Fruit fly (Drosophila melanogaster) whole organism, embryonic: ENCODE data around the gene sinu.
A peak's percentile ranks its signal among the peaks of the same experiment; 100 is the strongest.

ENCODE experiments used
- ATbp ChIP-seq: fragments of 200-800 bp; sonication (Bioruptor generic); optimal IDR thresholded peaks from 2 replicates; lab custom pipeline; 2017; ENCODE audit warnings: missing biosample characterization, mild to moderate bottlenecking, missing genetic modification characterization, missing genetic modification reagents
- Abd-B ChIP-seq: fragments of 200-800 bp; sonication (Bioruptor generic); optimal IDR thresholded peaks from 2 replicates; lab custom pipeline; 2018; ENCODE audit warnings: missing biosample characterization, mild to moderate bottlenecking, missing genetic modification characterization, moderate library complexity
- Antp ChIP-seq: fragments of 200-800 bp; sonication (Bioruptor generic); optimal IDR thresholded peaks from 3 replicates; lab custom pipeline; 2016; ENCODE audit warnings: missing biosample characterization, missing genetic modification characterization
- BEAF-32 ChIP-seq: fragments of 200-800 bp; sonication (Bioruptor generic); optimal IDR thresholded peaks from 3 replicates; lab custom pipeline; 2017; ENCODE audit warnings: missing biosample characterization, missing genetic modification characterization, mild to moderate bottlenecking, moderate library complexity, missing genetic modification reagents
- CG1024 ChIP-seq: fragments of 200-800 bp; sonication (Bioruptor generic); IDR thresholded peaks from 2 replicates; pipeline ENCODE4 v1.3.6; 2022; ENCODE audit warnings: missing biosample characterization, missing genetic modification characterization
- CG11085 ChIP-seq: fragments of 200-800 bp; sonication (Bioruptor generic); IDR thresholded peaks from 2 replicates; pipeline ENCODE4 v1.3.6; 2022; ENCODE audit warnings: missing biosample characterization, missing genetic modification characterization
- CG11696 ChIP-seq: fragments of 200-800 bp; sonication (Bioruptor generic); IDR thresholded peaks from 2 replicates; pipeline ENCODE4 v1.3.6; 2022; ENCODE audit warnings: missing biosample characterization, missing genetic modification characterization
- CG14710 ChIP-seq: fragments of 200-800 bp; sonication (Bioruptor generic); optimal IDR thresholded peaks from 3 replicates; lab custom pipeline; 2019; ENCODE audit warnings: missing biosample characterization, mild to moderate bottlenecking, missing genetic modification characterization, moderate library complexity
- CG14965 ChIP-seq: fragments of 200-800 bp; sonication (Bioruptor generic); optimal IDR thresholded peaks from 2 replicates; lab custom pipeline; 2016; ENCODE audit warnings: missing biosample characterization, missing genetic modification characterization, borderline replicate concordance
- CG17361 ChIP-seq: fragments of 200-800 bp; sonication (Bioruptor generic); IDR thresholded peaks from 3 replicates; pipeline ENCODE4 v1.3.6; 2022; ENCODE audit warnings: missing biosample characterization, missing genetic modification characterization
- CG17612 ChIP-seq: fragments of 200-800 bp; sonication (Bioruptor generic); IDR thresholded peaks from 2 replicates; pipeline ENCODE4 v1.3.6; 2022; ENCODE audit warnings: missing biosample characterization, missing genetic modification characterization
- CG2678 ChIP-seq: fragments of 200-800 bp; sonication (Bioruptor generic); optimal IDR thresholded peaks from 3 replicates; lab custom pipeline; 2019; ENCODE audit warnings: missing biosample characterization, mild to moderate bottlenecking, missing genetic modification characterization, moderate library complexity
- CG31441 ChIP-seq: fragments of 200-800 bp; sonication (Bioruptor generic); IDR thresholded peaks from 2 replicates; pipeline ENCODE4 v1.3.6; 2022; ENCODE audit warnings: missing biosample characterization, missing genetic modification characterization
- CG33213 ChIP-seq: fragments of 200-800 bp; sonication (Bioruptor generic); optimal IDR thresholded peaks from 3 replicates; lab custom pipeline; 2016; ENCODE audit warnings: missing biosample characterization, missing genetic modification characterization
- CG7745 ChIP-seq: fragments of 200-800 bp; sonication (Bioruptor generic); optimal IDR thresholded peaks from 2 replicates; lab custom pipeline; 2018; ENCODE audit warnings: missing biosample characterization, mild to moderate bottlenecking, missing genetic modification characterization, moderate library complexity
- CG7987 ChIP-seq: fragments of 200-800 bp; sonication (Bioruptor generic); optimal IDR thresholded peaks from 2 replicates; lab custom pipeline; 2018; ENCODE audit warnings: missing biosample characterization, mild to moderate bottlenecking, missing genetic modification characterization, moderate library complexity
- CG8924 ChIP-seq: fragments of 200-800 bp; optimal IDR thresholded peaks from 3 replicates; lab custom pipeline; 2019; ENCODE audit warnings: missing biosample characterization, mild to moderate bottlenecking, missing genetic modification characterization, moderate library complexity
- CG9437 ChIP-seq: fragments of 200-800 bp; sonication (Bioruptor generic); optimal IDR thresholded peaks from 2 replicates; lab custom pipeline; 2018; ENCODE audit warnings: missing biosample characterization, mild to moderate bottlenecking, missing genetic modification characterization
- CG9817 ChIP-seq: fragments of 200-800 bp; sonication (Bioruptor generic); optimal IDR thresholded peaks from 2 replicates; lab custom pipeline; 2018; ENCODE audit warnings: missing biosample characterization, mild to moderate bottlenecking, missing genetic modification characterization, moderate library complexity
- Chrac-16 ChIP-seq: fragments of 200-800 bp; sonication (Bioruptor generic); optimal IDR thresholded peaks from 3 replicates; lab custom pipeline; 2016; ENCODE audit warnings: missing biosample characterization, missing genetic modification characterization
- D ChIP-seq, 2 experiments: fragments of 200-800 bp in 1 of 2; fragments of >200 bp in 1 of 2; sonication (Bioruptor generic) in 1 of 2; optimal IDR thresholded peaks; 2 replicates in 1 of 2; 3 replicates in 1 of 2; lab custom pipeline; 2017; ENCODE audit warnings: mild to moderate bottlenecking in 1 of 2, missing biosample characterization in 1 of 2, missing genetic modification characterization in 1 of 2, missing genetic modification reagents in 1 of 2
- Jarid2 ChIP-seq: fragments of 200-800 bp; sonication (Bioruptor generic); optimal IDR thresholded peaks from 3 replicates; lab custom pipeline; 2017; ENCODE audit warnings: mild to moderate bottlenecking, missing biosample characterization, missing genetic modification reagents, missing genetic modification characterization
- Mes4 ChIP-seq: fragments of 200-800 bp; sonication (Bioruptor generic); optimal IDR thresholded peaks from 2 replicates; lab custom pipeline; 2016; ENCODE audit warnings: missing biosample characterization, missing genetic modification characterization
- NFAT ChIP-seq: fragments of 200-800 bp; sonication (Bioruptor generic); IDR thresholded peaks from 2 replicates; pipeline ENCODE4 v1.3.6; 2022; ENCODE audit warnings: missing biosample characterization, missing genetic modification characterization
- Pdp1 ChIP-seq, 2 experiments: fragments of 200-800 bp; sonication (Bioruptor generic); optimal IDR thresholded peaks; 3 replicates each; lab custom pipeline; 2016; ENCODE audit warnings: missing biosample characterization in 2 of 2, missing genetic modification characterization in 2 of 2, mild to moderate bottlenecking in 1 of 2, moderate library complexity in 1 of 2
- Stat92E ChIP-seq, 3 experiments: fragments of >200 bp in 2 of 3; fragments of 200-800 bp in 1 of 3; sonication (Bioruptor generic) in 1 of 3; optimal IDR thresholded peaks; 2 replicates each; lab custom pipeline; 2017 to 2019; ENCODE audit warnings: missing biosample characterization in 3 of 3, missing genetic modification characterization in 3 of 3, mild to moderate bottlenecking in 1 of 3, moderate library complexity in 1 of 3
- Tbp ChIP-seq: fragments of >200 bp; optimal IDR thresholded peaks from 2 replicates; lab custom pipeline; 2018; ENCODE audit warnings: missing biosample characterization, missing genetic modification characterization
- amos ChIP-seq: fragments of 200-800 bp; sonication (Bioruptor generic); IDR thresholded peaks from 2 replicates; pipeline ENCODE4 v1.3.6; 2022; ENCODE audit warnings: missing biosample characterization, missing genetic modification characterization; ENCODE audit not compliant: partially characterized antibody
- ara ChIP-seq: fragments of 200-800 bp; sonication (Bioruptor generic); IDR thresholded peaks from 2 replicates; pipeline ENCODE4 v1.3.6; 2022; ENCODE audit warnings: missing biosample characterization, missing genetic modification characterization
- chinmo ChIP-seq: fragments of 200-800 bp; sonication (Bioruptor generic); IDR thresholded peaks from 4 replicates; pipeline ENCODE4 v1.3.6; 2022; ENCODE audit warnings: missing biosample characterization, missing genetic modification characterization; ENCODE audit not compliant: partially characterized antibody
- cwo ChIP-seq: fragments of 200-800 bp; sonication (Bioruptor generic); optimal IDR thresholded peaks from 3 replicates; lab custom pipeline; 2017; ENCODE audit warnings: missing biosample characterization, missing genetic modification characterization, mild to moderate bottlenecking, moderate library complexity, missing genetic modification reagents
- dpn ChIP-seq, 2 experiments: fragments of 200-800 bp; sonication (Bioruptor generic); optimal IDR thresholded peaks; 3 replicates each; lab custom pipeline; 2016; ENCODE audit warnings: missing biosample characterization in 2 of 2, missing genetic modification characterization in 2 of 2
- grn ChIP-seq: fragments of 200-800 bp; sonication (Bioruptor generic); optimal IDR thresholded peaks from 3 replicates; lab custom pipeline; 2017; ENCODE audit warnings: missing biosample characterization, missing genetic modification characterization
- ham ChIP-seq: fragments of 200-800 bp; sonication (Bioruptor generic); IDR thresholded peaks from 2 replicates; pipeline ENCODE4 v1.3.6; 2022; ENCODE audit warnings: missing biosample characterization, missing genetic modification characterization
- ken ChIP-seq: fragments of 200-800 bp; sonication (Bioruptor generic); IDR thresholded peaks from 3 replicates; pipeline ENCODE4 v1.3.6; 2022; ENCODE audit warnings: missing biosample characterization, missing genetic modification characterization
- lmd ChIP-seq: fragments of 200-800 bp; sonication (Bioruptor generic); IDR thresholded peaks from 2 replicates; pipeline ENCODE4 v1.3.6; 2022; ENCODE audit warnings: missing biosample characterization, missing genetic modification characterization
- mirr ChIP-seq: fragments of 200-800 bp; sonication (Bioruptor generic); optimal IDR thresholded peaks from 3 replicates; lab custom pipeline; 2018; ENCODE audit warnings: missing biosample characterization, mild to moderate bottlenecking, missing genetic modification characterization
- oc ChIP-seq: fragments of 200-800 bp; sonication (Bioruptor generic); optimal IDR thresholded peaks from 2 replicates; lab custom pipeline; 2018; ENCODE audit warnings: missing biosample characterization, mild to moderate bottlenecking, missing genetic modification characterization, moderate library complexity
- onecut ChIP-seq: fragments of 200-800 bp; sonication (Bioruptor generic); IDR thresholded peaks from 2 replicates; pipeline ENCODE4 v1.3.6; 2022; ENCODE audit warnings: missing biosample characterization, missing genetic modification characterization
- sima ChIP-seq: fragments of 200-800 bp; sonication (Bioruptor generic); optimal IDR thresholded peaks from 2 replicates; lab custom pipeline; 2016; ENCODE audit warnings: missing biosample characterization, missing genetic modification characterization
- so ChIP-seq: fragments of 200-800 bp; sonication (Bioruptor generic); IDR thresholded peaks from 3 replicates; pipeline ENCODE4 v1.3.6; 2022; ENCODE audit warnings: missing biosample characterization, missing genetic modification characterization
- stc ChIP-seq: fragments of 200-800 bp; sonication (Bioruptor generic); IDR thresholded peaks from 2 replicates; pipeline ENCODE4 v1.3.6; 2022; ENCODE audit warnings: missing biosample characterization, missing genetic modification characterization
- tin ChIP-seq: fragments of 200-800 bp; sonication (Bioruptor generic); optimal IDR thresholded peaks from 3 replicates; lab custom pipeline; 2016; ENCODE audit warnings: missing biosample characterization, missing genetic modification characterization
- tio ChIP-seq: fragments of 200-800 bp; sonication (Bioruptor generic); optimal IDR thresholded peaks from 2 replicates; lab custom pipeline; 2017; ENCODE audit warnings: missing biosample characterization, missing genetic modification characterization, inconsistent platforms
- vfl ChIP-seq: fragments of 200-800 bp; sonication (Bioruptor generic); optimal IDR thresholded peaks from 2 replicates; lab custom pipeline; 2016; ENCODE audit warnings: missing biosample characterization, missing genetic modification characterization
- vnd ChIP-seq: fragments of 200-800 bp; sonication (Bioruptor generic); IDR thresholded peaks from 3 replicates; pipeline ENCODE4 v1.3.6; 2022; ENCODE audit warnings: missing biosample characterization, missing genetic modification characterization; ENCODE audit not compliant: partially characterized antibody
- zfh2 ChIP-seq: fragments of 200-800 bp; sonication (Bioruptor generic); optimal IDR thresholded peaks from 2 replicates; lab custom pipeline; 2016; ENCODE audit warnings: missing biosample characterization, missing genetic modification characterization

sinu gene

dm6 chr3L:5577250-5578138, 16.1 kb upstream of the sinu start, which contains the start of gene Msr-110 (continued):
- peak; percentile 39 for TF ChIP-seq vfl
- peak; percentile 70 for TF ChIP-seq CG14710 (tag; lab: Kevin White, UChicago)
- TF ChIP-seq amos (GFP tag; lab: Robert Waterston, UW) = no peak
- TF ChIP-seq CG8924 = peak; percentile 89
- TF ChIP-seq CG9817 (tag; lab: Kevin White, UChicago) = peak; percentile 91
- TF ChIP-seq CG17361 = peak; percentile 93
- TF ChIP-seq Chrac-16 (GFP tag; lab: Kevin White, UChicago) = peak; percentile 65
- peak; percentile 49; the same call in 1 of the 2 replicates for TF ChIP-seq CG1024 (GFP tag; lab: Robert Waterston, UW)
- peak; percentile 82; the same call in 1 of the 4 replicates for TF ChIP-seq chinmo
- TF ChIP-seq sima (GFP tag; lab: Kevin White, UChicago) = no peak
- TF ChIP-seq BEAF-32 (GFP tag; lab: Kevin White, UChicago) = peak; percentile 4
- TF ChIP-seq Pdp1 (GFP tag; optimal IDR thresholded peaks at IDR 0.05; lab: Kevin White, UChicago) = peak; percentile 73 to 77
- TF ChIP-seq lmd (GFP tag; lab: Robert Waterston, UW) = peak; percentile 93
- peak; percentile 71 for TF ChIP-seq Antp
- peak; percentile 69 for TF ChIP-seq CG11696 (GFP tag; lab: Robert Waterston, UW)
- TF ChIP-seq cwo (GFP tag; lab: Kevin White, UChicago) = peak; percentile 92
- peak; percentile 88 for TF ChIP-seq NFAT (GFP tag; lab: Robert Waterston, UW)
- peak; percentile 90 for TF ChIP-seq so (GFP tag; lab: Robert Waterston, UW)
- peak; percentile 87 for TF ChIP-seq stc (GFP tag; lab: Robert Waterston, UW)
- TF ChIP-seq CG7987 (GFP tag; lab: Kevin White, UChicago) = peak; percentile 69
- no peak for TF ChIP-seq CG14965 (GFP tag; lab: Kevin White, UChicago)
- TF ChIP-seq Abd-B (GFP tag; lab: Kevin White, UChicago) = peak; percentile 91
- peak; percentile 36 for TF ChIP-seq ham (GFP tag; lab: Robert Waterston, UW)
- TF ChIP-seq CG9437 = peak; percentile 80
- no peak for TF ChIP-seq CG7745 (tag; lab: Kevin White, UChicago)
- peak; percentile 69 for TF ChIP-seq onecut (GFP tag; lab: Robert Waterston, UW)
- peak; percentile 67 for TF ChIP-seq Mes4 (GFP tag; lab: Kevin White, UChicago)
- TF ChIP-seq D (optimal IDR thresholded peaks at IDR 0.05; lab: Kevin White, UChicago) = no peak
- TF ChIP-seq D (GFP tag; optimal IDR thresholded peaks at IDR 0.05; lab: Kevin White, UChicago) = peak; percentile 84
- peak; percentile 77 for TF ChIP-seq tio (GFP tag; lab: Kevin White, UChicago)
- TF ChIP-seq oc (tag; lab: Kevin White, UChicago) = peak; percentile 94
- TF ChIP-seq dpn (GFP tag; optimal IDR thresholded peaks at IDR 0.05; lab: Kevin White, UChicago) = peak; percentile 73 to 85
- peak; percentile 68 for TF ChIP-seq Jarid2
- TF ChIP-seq grn (GFP tag; lab: Kevin White, UChicago) = peak; percentile 13
- TF ChIP-seq CG2678 (tag; lab: Kevin White, UChicago) = peak; percentile 96
- TF ChIP-seq Tbp (GFP tag; lab: Kevin White, UChicago) = no peak
- peak; percentile 23 for TF ChIP-seq CG17612 (GFP tag; lab: Robert Waterston, UW)
- peak; percentile 66 for TF ChIP-seq ara (GFP tag; lab: Robert Waterston, UW)
- peak; percentile 76 for TF ChIP-seq tin
- TF ChIP-seq vnd (GFP tag; lab: Robert Waterston, UW) = no peak
- TF ChIP-seq ATbp (GFP tag; lab: Kevin White, UChicago) = peak; percentile 87
- TF ChIP-seq ken (GFP tag; lab: Robert Waterston, UW) = peak; percentile 65
- TF ChIP-seq mirr = peak; percentile 61
- TF ChIP-seq CG11085 = peak; percentile 75
- TF ChIP-seq CG31441 (GFP tag; lab: Robert Waterston, UW) = peak; percentile 92
- no peak for TF ChIP-seq Stat92E (GFP tag; optimal IDR thresholded peaks at IDR 0.05; lab: Kevin White, UChicago)
- TF ChIP-seq zfh2 (GFP tag; lab: Kevin White, UChicago) = peak; percentile 66
- peak; percentile 32 for TF ChIP-seq CG33213 (GFP tag; lab: Kevin White, UChicago)
